Worm (Caenorhabditis elegans): ENCODE measurements around the gene F14F9.5.
A peak's percentile ranks its signal among the peaks of the same experiment; 100 is the strongest.

The F14F9.5 gene

DNA sequence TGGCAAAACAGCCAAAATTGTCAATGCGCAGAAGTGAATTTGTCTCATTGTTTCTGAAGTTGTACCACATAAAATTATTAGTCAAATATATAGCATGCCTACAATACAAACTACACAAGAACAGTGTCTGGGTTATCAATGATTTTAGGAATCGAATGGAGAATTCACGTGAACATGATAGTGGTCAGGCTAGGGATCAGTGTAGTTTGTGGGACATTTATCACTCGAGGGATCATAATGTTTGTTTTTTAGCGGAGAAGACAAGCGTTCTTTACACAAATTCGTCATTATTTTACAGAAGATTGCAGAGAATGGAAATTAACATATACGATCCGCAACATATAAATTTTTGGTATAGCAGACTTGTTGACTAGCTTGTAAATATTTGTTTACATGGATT lies 50.3 kb downstream of the F14F9.5 start, which contains the start of gene ugt-51:
Gene ugt-51 (minus strand): TSS at position 101 of the 400 bp plus-strand sequence.
- peak; percentile 77 for TF ChIP-seq aha-1 (tag)
- TF ChIP-seq nhr-28 (tag; optimal IDR thresholded peaks at IDR 0.05) = peak; percentile 85
- no peak for TF ChIP-seq egl-43 (GFP tag; IDR thresholded peaks at IDR 0.05)
- no peak for TF ChIP-seq ceh-32 (tag; optimal IDR thresholded peaks at IDR 0.05; ENCODE audit: poor library complexity)
- peak; percentile 40 for TF ChIP-seq dve-1 (tag; optimal IDR thresholded peaks at IDR 0.05; ENCODE audit: insufficient read depth)

DNA sequence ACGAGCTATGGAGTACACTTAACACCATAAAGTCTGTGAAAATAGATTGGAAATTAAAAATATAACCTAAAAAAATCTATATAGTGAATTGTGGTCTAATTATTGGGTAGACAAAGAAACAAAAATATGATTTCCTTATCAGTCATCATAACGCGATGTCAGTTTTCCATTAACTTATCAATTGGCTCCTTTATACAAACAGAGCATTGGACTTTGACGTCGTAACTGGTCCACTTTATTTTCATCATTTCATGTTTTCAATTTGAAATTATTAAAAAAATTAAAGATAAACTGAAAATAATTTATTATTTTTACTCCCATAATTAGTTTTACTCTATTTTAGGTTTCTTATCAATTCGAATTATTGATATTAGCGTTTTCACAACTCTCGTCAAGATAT lies 51.2 kb downstream of the F14F9.5 start:
- TF ChIP-seq nhr-28 (tag; optimal IDR thresholded peaks at IDR 0.05) = peak; percentile 38
- no peak for TF ChIP-seq lir-3 (tag; optimal IDR thresholded peaks at IDR 0.05)
- no peak for TF ChIP-seq skn-1 (tag; optimal IDR thresholded peaks at IDR 0.05)
- no peak for TF ChIP-seq nhr-41 (GFP tag; IDR thresholded peaks at IDR 0.05)
- no peak for TF ChIP-seq daf-16 (GFP tag; optimal IDR thresholded peaks at IDR 0.05)
- TF ChIP-seq daf-16 (tag; optimal IDR thresholded peaks at IDR 0.05) = peak; percentile 78
- TF ChIP-seq daf-12 (tag; optimal IDR thresholded peaks at IDR 0.05) = no peak
- TF ChIP-seq dve-1 (tag; optimal IDR thresholded peaks at IDR 0.05; ENCODE audit: insufficient read depth) = peak; percentile 46
- TF ChIP-seq nhr-77 (tag; optimal IDR thresholded peaks at IDR 0.05) = no peak

Measured in whole organism, L4 larva.